Worm (Caenorhabditis elegans): ENCODE measurements around the gene gtbp-1.

gtbp-1 gene

ce11 chrIV:10148938-10149337, 20.2 kb upstream of the gtbp-1 start, which contains the start of gene pigs-1:
Gene pigs-1 (minus strand): TSS chrIV:10149038.
- TF ChIP-seq ZK546.5 (tag; optimal IDR thresholded peaks at IDR 0.05) (no peak), spr-1 (tag; optimal IDR thresholded peaks at IDR 0.05) (no peak), cey-2 (tag; optimal IDR thresholded peaks at IDR 0.05; ENCODE audit: borderline replicate concordance, insufficient read depth) (no peak), skn-1 (tag; optimal IDR thresholded peaks at IDR 0.05) (no peak), pha-4 (GFP tag; IDR thresholded peaks at IDR 0.05) (no peak), pha-4 (tag; optimal IDR thresholded peaks at IDR 0.05) (no peak), snpc-1.2 (GFP tag; IDR thresholded peaks at IDR 0.05) (no peak), arid-1 (GFP tag; conservative IDR thresholded peaks at IDR 0.05) (no peak), nhr-25 (tag; optimal IDR thresholded peaks at IDR 0.05; ENCODE audit: borderline replicate concordance, insufficient read depth) (no peak), fkh-10 (GFP tag; optimal IDR thresholded peaks at IDR 0.05) (no peak), duxl-1 (tag; optimal IDR thresholded peaks at IDR 0.05; ENCODE audit: poor library complexity) (no peak), mxl-3 (GFP tag; optimal IDR thresholded peaks at IDR 0.05) (no peak), zip-2 (tag; optimal IDR thresholded peaks at IDR 0.05) (no peak), mdt-29 (GFP tag; IDR thresholded peaks at IDR 0.05) (no peak), ces-1 (GFP tag; optimal IDR thresholded peaks at IDR 0.05) (no peak), Y5F2A.4 (GFP tag; optimal IDR thresholded peaks at IDR 0.05) (no peak), unc-39 (tag; optimal IDR thresholded peaks at IDR 0.05) (no peak)

ce11 chrIV:10146885-10147284, 18.1 kb upstream of the gtbp-1 start, which contains the start of gene T14G10.8:
Gene T14G10.8 (minus strand): TSS chrIV:10146985.
- TF ChIP-seq lim-7 (GFP tag; IDR thresholded peaks at IDR 0.05) (no peak), daf-19 (GFP tag; conservative IDR thresholded peaks at IDR 0.05) (no peak), hif-1 (tag; optimal IDR thresholded peaks at IDR 0.05) (no peak), lir-3 (tag; optimal IDR thresholded peaks at IDR 0.05) (no peak), egl-43 (GFP tag; IDR thresholded peaks at IDR 0.05) (no peak), set-16 (GFP tag; IDR thresholded peaks at IDR 0.05) (no peak), ceh-82 (tag; optimal IDR thresholded peaks at IDR 0.05) (no peak), ceh-20 (GFP tag; IDR thresholded peaks at IDR 0.05) (no peak), mxl-2 (GFP tag; conservative IDR thresholded peaks at IDR 0.05) (no peak)

DNA sequence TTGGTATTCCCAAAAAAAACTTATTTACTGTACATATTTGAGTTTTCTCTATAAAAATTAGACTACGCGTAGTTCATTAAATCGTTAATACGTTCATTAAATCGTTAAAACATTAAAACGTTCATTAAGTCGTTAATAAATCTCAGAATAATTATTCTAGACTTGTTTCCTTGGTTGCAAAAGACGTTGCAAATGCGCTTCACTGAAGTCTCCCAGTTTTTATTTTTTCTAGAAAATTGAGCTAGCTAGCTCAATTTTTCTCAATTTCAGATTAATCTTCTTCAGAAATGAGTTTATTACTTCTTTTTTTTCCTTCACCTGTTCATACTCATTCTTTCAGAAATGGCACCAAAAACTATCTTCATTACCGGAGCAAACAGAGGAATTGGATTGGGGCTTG, 16.2 kb upstream of the gtbp-1 start:
- TF ChIP-seq spr-3 (GFP tag; optimal IDR thresholded peaks at IDR 0.05) = no peak
- TF ChIP-seq egl-43 (GFP tag; IDR thresholded peaks at IDR 0.05) = no peak
- no peak for TF ChIP-seq Y48G9A.11 (GFP tag; IDR thresholded peaks at IDR 0.05)
- peak in 1 of 2 experiments; percentile 9 for TF ChIP-seq unc-62 (GFP tag; optimal IDR thresholded peaks at IDR 0.05 in 1 of 2)
- TF ChIP-seq unc-62 (tag; optimal IDR thresholded peaks at IDR 0.05) = no peak
- no peak for TF ChIP-seq mep-1 (tag; optimal IDR thresholded peaks at IDR 0.05)

DNA sequence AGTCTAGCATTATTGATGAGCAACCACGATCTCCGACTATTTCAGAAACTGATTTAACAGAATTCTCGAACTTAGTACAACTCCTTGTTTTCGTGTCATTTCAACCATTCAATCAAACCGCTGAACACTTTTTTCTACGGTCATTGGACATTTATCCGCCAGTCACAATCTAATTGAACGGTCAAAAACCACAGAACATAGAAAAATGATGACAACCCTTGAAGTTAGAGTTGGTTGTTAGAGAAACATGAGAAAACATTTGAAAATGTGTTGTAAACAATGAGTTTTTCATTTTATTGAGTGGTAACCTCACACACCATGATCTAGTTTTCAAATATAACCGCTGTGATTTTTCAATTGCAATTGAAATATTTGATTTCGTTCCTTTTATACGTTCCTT, 15.7 kb upstream of the gtbp-1 start:
- TF ChIP-seq ZK337.2 (GFP tag; IDR thresholded peaks at IDR 0.05) (no peak), unc-39 (tag; optimal IDR thresholded peaks at IDR 0.05) (no peak), spr-3 (GFP tag; optimal IDR thresholded peaks at IDR 0.05) (no peak), tra-1 (GFP tag; IDR thresholded peaks at IDR 0.05) (no peak), snpc-1.2 (GFP tag; IDR thresholded peaks at IDR 0.05) (no peak), daf-16 (GFP tag; optimal IDR thresholded peaks at IDR 0.05) (no peak), daf-16 (tag; optimal IDR thresholded peaks at IDR 0.05) (peak; percentile 46), spr-1 (tag; optimal IDR thresholded peaks at IDR 0.05) (no peak)

- TF ChIP-seq nhr-237 (tag; optimal IDR thresholded peaks at IDR 0.05) = no peak
- TF ChIP-seq nhr-11 (tag; optimal IDR thresholded peaks at IDR 0.05) = no peak
- no peak for TF ChIP-seq T20F7.1 (GFP tag; optimal IDR thresholded peaks at IDR 0.05)
- TF ChIP-seq F10B5.3 (tag; optimal IDR thresholded peaks at IDR 0.05) = no peak
- no peak for TF ChIP-seq duxl-1 (tag; optimal IDR thresholded peaks at IDR 0.05; ENCODE audit: poor library complexity)
Observed at ce11 chrIV:10143640-10144039, 14.9 kb upstream of the gtbp-1 start, which contains the start of gene msp-38. Gene msp-38 (minus strand): TSS chrIV:10143740.
